Fruit fly (Drosophila melanogaster): ENCODE results near the gene Pits.

Pits gene

DNA sequence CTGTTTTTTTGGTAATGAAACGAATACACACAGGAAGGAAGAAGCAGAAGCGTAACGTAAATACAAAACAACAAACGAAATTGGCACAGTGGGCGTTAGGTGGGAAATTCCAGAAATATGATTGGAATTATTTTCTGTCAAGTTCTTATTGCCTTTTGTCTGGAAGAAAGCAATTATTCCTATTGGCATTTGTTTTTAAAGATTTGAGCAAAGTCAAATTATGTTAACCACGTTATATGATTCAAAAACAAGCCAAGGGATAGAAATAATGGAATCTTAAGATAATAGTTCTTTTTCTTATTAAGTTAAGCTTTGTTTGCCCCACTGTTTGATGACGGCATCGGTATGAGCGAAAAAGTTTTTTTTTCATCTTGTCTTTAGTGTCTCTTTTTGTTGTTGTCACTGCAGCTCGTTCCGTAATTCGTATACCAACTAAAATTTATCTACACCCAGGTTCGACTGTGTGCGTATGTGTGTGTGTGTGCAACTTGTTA lies 3.4 kb downstream of the Pits start:
- peak; percentile 98 for TF ChIP-seq h (GFP tag; optimal IDR thresholded peaks at IDR 0.05)
- TF ChIP-seq CG9705 (GFP tag; optimal IDR thresholded peaks at IDR 0.05) = peak; percentile 97
- TF ChIP-seq CrebA (GFP tag; optimal IDR thresholded peaks at IDR 0.05; ENCODE audit: borderline replicate concordance) = peak; percentile 77
- peak; percentile 96 for TF ChIP-seq dmrt93B (GFP tag; optimal IDR thresholded peaks at IDR 0.05)
- no peak for TF ChIP-seq dl (GFP tag; optimal IDR thresholded peaks at IDR 0.05; ENCODE audit: insufficient read depth in 1 of 2, partially characterized antibody in 2 of 2)
- TF ChIP-seq Jra (GFP tag; optimal IDR thresholded peaks at IDR 0.05) = peak; percentile 83
- TF ChIP-seq pan (optimal IDR thresholded peaks at IDR 0.05) = no peak
- TF ChIP-seq psq (GFP tag; optimal IDR thresholded peaks at IDR 0.05) = peak; percentile 73
- peak; percentile 97 for TF ChIP-seq br (GFP tag; optimal IDR thresholded peaks at IDR 0.05)
- peak; percentile 91 for TF ChIP-seq sage (GFP tag; optimal IDR thresholded peaks at IDR 0.05)
- TF ChIP-seq lola (GFP tag; optimal IDR thresholded peaks at IDR 0.05) = no peak
- peak; percentile 81 for TF ChIP-seq brk (GFP tag; optimal IDR thresholded peaks at IDR 0.05)
- peak; percentile 87 for TF ChIP-seq tai (GFP tag; optimal IDR thresholded peaks at IDR 0.05)
- TF ChIP-seq N (GFP tag; optimal IDR thresholded peaks at IDR 0.05) = no peak
- TF ChIP-seq Myc (optimal IDR thresholded peaks at IDR 0.05) = no peak
- TF ChIP-seq Vsx2 (GFP tag; optimal IDR thresholded peaks at IDR 0.05; ENCODE audit: partially characterized antibody) = no peak
- TF ChIP-seq Rel (GFP tag; optimal IDR thresholded peaks at IDR 0.05) = peak; percentile 85
- peak; percentile 84 for TF ChIP-seq Rel (tag; optimal IDR thresholded peaks at IDR 0.05)
- peak; percentile 78 for TF ChIP-seq Mio (GFP tag; optimal IDR thresholded peaks at IDR 0.05)
- TF ChIP-seq HLH106 (tag; optimal IDR thresholded peaks at IDR 0.05) = peak; percentile 99
- TF ChIP-seq dsf (GFP tag; optimal IDR thresholded peaks at IDR 0.05; ENCODE audit: borderline replicate concordance) = peak; percentile 82
- TF ChIP-seq Hr78 (GFP tag; optimal IDR thresholded peaks at IDR 0.05) = no peak
- peak; percentile 92 for TF ChIP-seq CG32264 (GFP tag; optimal IDR thresholded peaks at IDR 0.05)
- TF ChIP-seq usp (GFP tag; optimal IDR thresholded peaks at IDR 0.05) = no peak
- no peak for TF ChIP-seq Abd-B (GFP tag; optimal IDR thresholded peaks at IDR 0.05)
- peak; percentile 78 for TF ChIP-seq Dfd (GFP tag; optimal IDR thresholded peaks at IDR 0.05)
- TF ChIP-seq fru (GFP tag; optimal IDR thresholded peaks at IDR 0.05) = peak; percentile 98
- TF ChIP-seq Hnf4 (GFP tag; optimal IDR thresholded peaks at IDR 0.05) = peak; percentile 94
- peak; percentile 96 for TF ChIP-seq rgr (GFP tag; optimal IDR thresholded peaks at IDR 0.05)
- TF ChIP-seq Dif (GFP tag; optimal IDR thresholded peaks at IDR 0.05; ENCODE audit: partially characterized antibody) = no peak
- peak; percentile 97 for TF ChIP-seq sv (GFP tag; optimal IDR thresholded peaks at IDR 0.05)
- no peak for TF ChIP-seq Hr83 (GFP tag; optimal IDR thresholded peaks at IDR 0.05; ENCODE audit: poor library complexity, severe bottlenecking)
- peak; percentile 96 for TF ChIP-seq woc (GFP tag; optimal IDR thresholded peaks at IDR 0.05)
- TF ChIP-seq Sp1 (GFP tag; optimal IDR thresholded peaks at IDR 0.05) = peak; percentile 98
- peak; percentile 97 for TF ChIP-seq ey (GFP tag; optimal IDR thresholded peaks at IDR 0.05)
- peak; percentile 95 for TF ChIP-seq OdsH (GFP tag; optimal IDR thresholded peaks at IDR 0.05)
- TF ChIP-seq foxo (GFP tag; optimal IDR thresholded peaks at IDR 0.05) = peak; percentile 80 to 98
- peak; percentile 80 for TF ChIP-seq GATAd (GFP tag; optimal IDR thresholded peaks at IDR 0.05)
- TF ChIP-seq jim (GFP tag; optimal IDR thresholded peaks at IDR 0.05) = peak; percentile 57

DNA sequence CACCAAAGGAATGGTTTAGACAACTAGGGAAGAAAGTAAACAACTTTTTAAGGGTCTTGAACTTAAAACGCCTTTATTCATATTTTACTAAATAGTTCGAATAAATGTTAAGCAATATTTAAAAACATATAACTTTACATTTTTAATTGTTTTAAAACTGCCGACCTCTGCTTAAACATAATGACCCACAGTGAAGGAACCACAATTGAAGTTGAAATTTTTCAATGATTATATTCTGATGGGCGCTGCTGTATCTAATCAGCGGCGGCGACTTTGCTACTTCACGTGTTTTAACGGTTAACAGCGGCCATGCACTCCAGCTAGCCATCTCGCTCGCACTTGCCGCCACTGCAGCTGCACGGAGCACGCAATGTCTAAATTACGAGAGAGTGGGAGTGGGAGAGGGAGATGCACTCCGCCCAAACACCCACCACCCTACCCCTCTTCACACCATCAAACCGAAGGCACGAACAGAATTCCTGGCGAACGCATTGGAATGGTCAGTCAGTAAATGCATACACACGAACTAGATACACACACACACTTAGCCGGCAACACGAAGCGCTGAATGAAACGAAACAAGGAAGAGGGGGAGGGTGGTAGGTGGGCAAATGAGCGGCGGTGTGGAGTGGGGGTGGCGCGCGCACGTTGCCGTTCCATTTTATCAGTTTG lies 4.2 kb downstream of the Pits start:
- TF ChIP-seq br (GFP tag; optimal IDR thresholded peaks at IDR 0.05) = peak; percentile 47
- peak; percentile 28 for TF ChIP-seq Hnf4 (GFP tag; optimal IDR thresholded peaks at IDR 0.05)
- TF ChIP-seq jim (GFP tag; optimal IDR thresholded peaks at IDR 0.05) = no peak
- TF ChIP-seq Hr83 (GFP tag; optimal IDR thresholded peaks at IDR 0.05; ENCODE audit: poor library complexity, severe bottlenecking) = peak; percentile 9
- TF ChIP-seq dsf (GFP tag; optimal IDR thresholded peaks at IDR 0.05; ENCODE audit: borderline replicate concordance) = no peak
- no peak for TF ChIP-seq CG32264 (GFP tag; optimal IDR thresholded peaks at IDR 0.05)
- TF ChIP-seq Abd-B (GFP tag; optimal IDR thresholded peaks at IDR 0.05) = no peak
- no peak for TF ChIP-seq lola (GFP tag; optimal IDR thresholded peaks at IDR 0.05)
- TF ChIP-seq HLH106 (tag; optimal IDR thresholded peaks at IDR 0.05) = peak; percentile 54
- no peak for TF ChIP-seq Vsx2 (GFP tag; optimal IDR thresholded peaks at IDR 0.05; ENCODE audit: partially characterized antibody)
- peak; percentile 34 for TF ChIP-seq h (GFP tag; optimal IDR thresholded peaks at IDR 0.05)
- TF ChIP-seq dl (GFP tag; optimal IDR thresholded peaks at IDR 0.05; ENCODE audit: insufficient read depth in 1 of 2, partially characterized antibody in 2 of 2) = no peak
- peak; percentile 29 for TF ChIP-seq dmrt93B (GFP tag; optimal IDR thresholded peaks at IDR 0.05)
- TF ChIP-seq Myc (optimal IDR thresholded peaks at IDR 0.05) = no peak
- TF ChIP-seq Jra (GFP tag; optimal IDR thresholded peaks at IDR 0.05) = no peak
- peak; percentile 41 for TF ChIP-seq Dif (GFP tag; optimal IDR thresholded peaks at IDR 0.05; ENCODE audit: partially characterized antibody)
- peak; percentile 44 for TF ChIP-seq ey (GFP tag; optimal IDR thresholded peaks at IDR 0.05)
- no peak for TF ChIP-seq Dfd (GFP tag; optimal IDR thresholded peaks at IDR 0.05)
- peak; percentile 53 for TF ChIP-seq Sp1 (GFP tag; optimal IDR thresholded peaks at IDR 0.05)
- peak; percentile 48 for TF ChIP-seq fru (GFP tag; optimal IDR thresholded peaks at IDR 0.05)
- no peak for TF ChIP-seq GATAd (GFP tag; optimal IDR thresholded peaks at IDR 0.05)
- TF ChIP-seq psq (GFP tag; optimal IDR thresholded peaks at IDR 0.05) = peak; percentile 55
- no peak for TF ChIP-seq N (GFP tag; optimal IDR thresholded peaks at IDR 0.05)
- TF ChIP-seq OdsH (GFP tag; optimal IDR thresholded peaks at IDR 0.05) = no peak
- TF ChIP-seq rgr (GFP tag; optimal IDR thresholded peaks at IDR 0.05) = peak; percentile 7
- no peak for TF ChIP-seq Hr78 (GFP tag; optimal IDR thresholded peaks at IDR 0.05)
- no peak for TF ChIP-seq brk (GFP tag; optimal IDR thresholded peaks at IDR 0.05)
- no peak for TF ChIP-seq tai (GFP tag; optimal IDR thresholded peaks at IDR 0.05)
- peak in 1 of 2 experiments; percentile 58 for TF ChIP-seq foxo (GFP tag; optimal IDR thresholded peaks at IDR 0.05)
- no peak for TF ChIP-seq Rel (GFP tag; optimal IDR thresholded peaks at IDR 0.05)
- TF ChIP-seq Rel (tag; optimal IDR thresholded peaks at IDR 0.05) = no peak
- no peak for TF ChIP-seq sage (GFP tag; optimal IDR thresholded peaks at IDR 0.05)
